Worm (Caenorhabditis elegans) whole organism, late embryonic: ENCODE results near the gene cua-1.

Source experiments
- K09A11.1 ChIP-seq: sonication (generic microtip); optimal IDR thresholded peaks from 2 replicates; lab custom pipeline; 2017; ENCODE audit warnings: antibody characterized with exemption, mild to moderate bottlenecking, missing genetic modification characterization, missing compliant biosample characterization; ENCODE audit not compliant: insufficient read depth
- Y22D7AL.16 ChIP-seq: sonication (generic microtip); optimal IDR thresholded peaks from 2 replicates; lab custom pipeline; 2016; ENCODE audit warnings: missing genetic modification characterization, missing compliant biosample characterization
- ceh-30 ChIP-seq: fragments of 150-350 bp; optimal IDR thresholded peaks from 2 replicates; lab custom pipeline; 2014; ENCODE audit warnings: missing biosample characterization, missing genetic modification characterization
- elt-2 ChIP-seq: sonication (generic microtip); optimal IDR thresholded peaks from 2 replicates; lab custom pipeline; 2016; ENCODE audit warnings: missing genetic modification reagents, missing genetic modification characterization, missing compliant biosample characterization
- ets-4 ChIP-seq: sonication (generic microtip); optimal IDR thresholded peaks from 2 replicates; lab custom pipeline; 2016; ENCODE audit warnings: missing genetic modification characterization, missing compliant biosample characterization
- fkh-10 ChIP-seq: fragments of 150-350 bp; optimal IDR thresholded peaks from 2 replicates; lab custom pipeline; 2014; ENCODE audit warnings: missing biosample characterization, missing genetic modification reagents, missing genetic modification characterization
- npax-4 ChIP-seq: sonication (generic microtip); optimal IDR thresholded peaks from 2 replicates; lab custom pipeline; 2016; ENCODE audit warnings: missing genetic modification characterization, missing compliant biosample characterization
- ref-2 ChIP-seq: sonication (generic microtip); optimal IDR thresholded peaks from 2 replicates; lab custom pipeline; 2016; ENCODE audit warnings: missing genetic modification characterization, missing compliant biosample characterization

ce11 chrIII:13435570-13435969, 19.5 kb downstream of the cua-1 start, which contains the start of gene F45G2.8:
- TF ChIP-seq K09A11.1 (tag; lab: Kevin White, UChicago): no peak
- TF ChIP-seq npax-4 (tag; lab: Kevin White, UChicago): no peak
- no peak for TF ChIP-seq ets-4 (tag; lab: Kevin White, UChicago)
- TF ChIP-seq Y22D7AL.16: no peak
- no peak for TF ChIP-seq elt-2 (tag; lab: Kevin White, UChicago)
- no peak for TF ChIP-seq fkh-10 (GFP tag; lab: Kevin White, UChicago)
- TF ChIP-seq ceh-30 (tag; lab: Kevin White, UChicago): no peak
- no peak for TF ChIP-seq ref-2 (tag; lab: Kevin White, UChicago)
